Fruit fly (Drosophila melanogaster): ENCODE measurements around the gene CG31789.
A peak's percentile ranks its signal among the peaks of the same experiment; 100 is the strongest.

Gene CG31789

DNA sequence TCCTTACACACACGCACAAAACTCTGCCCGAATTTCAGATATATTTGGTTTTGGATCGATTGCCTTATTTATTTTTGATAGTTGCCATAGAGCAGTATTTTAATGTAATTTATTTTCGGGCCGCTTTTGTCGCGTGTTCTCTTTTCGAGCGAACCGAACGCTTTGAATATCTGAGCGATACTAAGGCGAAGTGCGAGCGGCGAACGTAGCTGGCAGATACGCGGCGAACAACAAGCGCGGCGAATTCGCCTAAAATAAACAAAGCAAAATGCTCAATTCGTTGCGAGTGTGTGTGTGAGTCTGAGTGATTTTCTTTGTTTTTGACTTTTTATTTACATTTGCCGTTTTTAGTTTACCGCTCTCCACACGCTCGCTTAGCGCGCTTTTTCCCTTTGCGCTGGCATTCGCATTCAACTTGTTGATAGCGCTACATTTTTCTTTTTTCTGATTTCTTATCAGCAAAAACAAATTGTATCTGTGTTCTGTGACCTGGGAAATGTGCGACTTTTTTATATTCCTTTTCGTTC, 42.6 kb upstream of the CG31789 start (continued):
- no peak for TF ChIP-seq crc (GFP tag; optimal IDR thresholded peaks at IDR 0.05)
- TF ChIP-seq dm (GFP tag; optimal IDR thresholded peaks at IDR 0.05), result no peak
- no peak for TF ChIP-seq chn (GFP tag; optimal IDR thresholded peaks at IDR 0.05)
- no peak for TF ChIP-seq HmgZ (tag; optimal IDR thresholded peaks at IDR 0.05)
- peak; percentile 37 for TF ChIP-seq Side (GFP tag; optimal IDR thresholded peaks at IDR 0.05)
- no peak for TF ChIP-seq jing (GFP tag; optimal IDR thresholded peaks at IDR 0.05)
- no peak for TF ChIP-seq pb (GFP tag; optimal IDR thresholded peaks at IDR 0.05)
- no peak for TF ChIP-seq Hr3 (GFP tag; optimal IDR thresholded peaks at IDR 0.05)
- TF ChIP-seq E2f2 (GFP tag; IDR thresholded peaks at IDR 0.05), result no peak
- no peak for TF ChIP-seq lov (optimal IDR thresholded peaks at IDR 0.05)
- no peak for TF ChIP-seq lov (GFP tag; IDR thresholded peaks at IDR 0.05)
- TF ChIP-seq trem (tag; optimal IDR thresholded peaks at IDR 0.05), result no peak
- no peak for TF ChIP-seq sima (GFP tag; optimal IDR thresholded peaks at IDR 0.05)
- TF ChIP-seq ac (GFP tag; optimal IDR thresholded peaks at IDR 0.05), result no peak
- TF ChIP-seq pita (GFP tag; optimal IDR thresholded peaks at IDR 0.05), result no peak
- no peak for TF ChIP-seq CG31388 (GFP tag; optimal IDR thresholded peaks at IDR 0.05)
- TF ChIP-seq CG10431 (GFP tag; optimal IDR thresholded peaks at IDR 0.05), result no peak
- peak; percentile 4 for TF ChIP-seq nerfin-1 (tag; optimal IDR thresholded peaks at IDR 0.05)
- TF ChIP-seq bsh (GFP tag; optimal IDR thresholded peaks at IDR 0.05), result peak in 1 of 2 experiments; percentile 73
- no peak for TF ChIP-seq CG10267 (tag; optimal IDR thresholded peaks at IDR 0.05)
- peak; percentile 73 for TF ChIP-seq CG34376 (GFP tag; optimal IDR thresholded peaks at IDR 0.05)
- TF ChIP-seq CG13894 (tag; optimal IDR thresholded peaks at IDR 0.05), result peak; percentile 36
- TF ChIP-seq CG11247 (GFP tag; IDR thresholded peaks at IDR 0.05), result no peak
- TF ChIP-seq caup (GFP tag; optimal IDR thresholded peaks at IDR 0.05; ENCODE audit: severe bottlenecking), result peak; percentile 42
- no peak for TF ChIP-seq CG5245 (GFP tag; optimal IDR thresholded peaks at IDR 0.05)
- TF ChIP-seq grau (tag; optimal IDR thresholded peaks at IDR 0.05), result no peak
- TF ChIP-seq Bdp1 (GFP tag; optimal IDR thresholded peaks at IDR 0.05), result no peak
- TF ChIP-seq CG30431 (GFP tag; optimal IDR thresholded peaks at IDR 0.05), result no peak
- no peak for TF ChIP-seq Aef1 (GFP tag; IDR thresholded peaks at IDR 0.05)
- TF ChIP-seq Awh (GFP tag; IDR thresholded peaks at IDR 0.05), result no peak
- no peak for TF ChIP-seq pho (GFP tag; optimal IDR thresholded peaks at IDR 0.05)
- no peak for TF ChIP-seq TFAM (GFP tag; optimal IDR thresholded peaks at IDR 0.05)
- TF ChIP-seq exex (tag; optimal IDR thresholded peaks at IDR 0.05), result peak; percentile 3
- no peak for TF ChIP-seq zfh2 (GFP tag; optimal IDR thresholded peaks at IDR 0.05)
- TF ChIP-seq CG12219 (GFP tag; optimal IDR thresholded peaks at IDR 0.05), result no peak
- peak; percentile 35; the same call in 2 of the 3 replicates for TF ChIP-seq CG17361 (GFP tag; IDR thresholded peaks at IDR 0.05)
- peak; percentile 42 for TF ChIP-seq CG12071 (GFP tag; optimal IDR thresholded peaks at IDR 0.05)
- no peak for TF ChIP-seq Rx (GFP tag; IDR thresholded peaks at IDR 0.05)
- no peak for TF ChIP-seq dan (GFP tag; IDR thresholded peaks at IDR 0.05)
- no peak for TF ChIP-seq chm (GFP tag; IDR thresholded peaks at IDR 0.05)
- TF ChIP-seq luna (GFP tag; optimal IDR thresholded peaks at IDR 0.05), result no peak
- TF ChIP-seq MBD-R2 (GFP tag; IDR thresholded peaks at IDR 0.05), result no peak
- TF ChIP-seq bowl (GFP tag; IDR thresholded peaks at IDR 0.05), result no peak
- TF ChIP-seq schlank (tag; optimal IDR thresholded peaks at IDR 0.05), result no peak
- no peak for TF ChIP-seq CG15073 (GFP tag; optimal IDR thresholded peaks at IDR 0.05)
- TF ChIP-seq CG4707 (GFP tag; optimal IDR thresholded peaks at IDR 0.05), result peak; percentile 26
- no peak for TF ChIP-seq onecut (GFP tag; IDR thresholded peaks at IDR 0.05)
- peak; percentile 10 for TF ChIP-seq her (GFP tag; optimal IDR thresholded peaks at IDR 0.05)
- TF ChIP-seq CG11398 (GFP tag; optimal IDR thresholded peaks at IDR 0.05), result no peak
- TF ChIP-seq Nf-YA (GFP tag; IDR thresholded peaks at IDR 0.05), result no peak
- no peak for TF ChIP-seq btn (GFP tag; optimal IDR thresholded peaks at IDR 0.05)
- no peak for TF ChIP-seq Usf (GFP tag; optimal IDR thresholded peaks at IDR 0.05)
- no peak for TF ChIP-seq CG18476 (GFP tag; optimal IDR thresholded peaks at IDR 0.05)
